Fruit fly (Drosophila melanogaster) whole organism, embryonic: Measurements from ENCODE around the gene CG9316.
A peak's percentile ranks its signal among the peaks of the same experiment; 100 is the strongest.

ENCODE experiments used
- Asciz ChIP-seq: fragments of 200-800 bp; sonication (Bioruptor generic); optimal IDR thresholded peaks from 2 replicates; lab custom pipeline; 2017; ENCODE audit warnings: missing biosample characterization, mild to moderate bottlenecking, missing genetic modification characterization, missing genetic modification reagents
- CG14860 ChIP-seq: fragments of 200-800 bp; sonication (Bioruptor generic); IDR thresholded peaks from 3 replicates; pipeline ENCODE4 v1.3.6; 2022; ENCODE audit warnings: missing biosample characterization, missing genetic modification characterization; ENCODE audit not compliant: partially characterized antibody
- CG3838 ChIP-seq: fragments of 200-800 bp; sonication (Bioruptor generic); optimal IDR thresholded peaks from 3 replicates; lab custom pipeline; 2016; ENCODE audit warnings: missing biosample characterization, missing genetic modification characterization
- CG6791 ChIP-seq: fragments of 200-800 bp; sonication (Bioruptor generic); IDR thresholded peaks from 3 replicates; pipeline ENCODE4 v1.3.6; 2022; ENCODE audit warnings: missing biosample characterization, missing genetic modification characterization; ENCODE audit not compliant: partially characterized antibody
- CG7987 ChIP-seq: fragments of 200-800 bp; sonication (Bioruptor generic); optimal IDR thresholded peaks from 2 replicates; lab custom pipeline; 2018; ENCODE audit warnings: missing biosample characterization, mild to moderate bottlenecking, missing genetic modification characterization, moderate library complexity
- dpn ChIP-seq, 2 experiments: fragments of 200-800 bp; sonication (Bioruptor generic); optimal IDR thresholded peaks; 3 replicates each; lab custom pipeline; 2016; ENCODE audit warnings: missing biosample characterization in 2 of 2, missing genetic modification characterization in 2 of 2
- hbn ChIP-seq: fragments of 200-800 bp; sonication (Bioruptor generic); IDR thresholded peaks from 2 replicates; pipeline ENCODE4 v1.3.6; 2022; ENCODE audit warnings: missing biosample characterization, missing genetic modification characterization; ENCODE audit not compliant: partially characterized antibody
- slbo ChIP-seq: fragments of 200-800 bp; sonication (Bioruptor generic); IDR thresholded peaks from 2 replicates; pipeline ENCODE4 v1.3.6; 2022; ENCODE audit warnings: missing biosample characterization, missing genetic modification characterization

- TF ChIP-seq Asciz (GFP tag; lab: Kevin White, UChicago) = no peak
- no peak for TF ChIP-seq CG14860 (GFP tag; lab: Robert Waterston, UW)
- TF ChIP-seq CG6791 (GFP tag; lab: Robert Waterston, UW) = no peak
- no peak for TF ChIP-seq CG7987
- TF ChIP-seq hbn = no peak
- peak; percentile 72 for TF ChIP-seq slbo (GFP tag; lab: Robert Waterston, UW)
- TF ChIP-seq dpn (GFP tag; optimal IDR thresholded peaks at IDR 0.05; lab: Kevin White, UChicago) = peak; percentile 23 to 56
- no peak for TF ChIP-seq CG3838 (GFP tag; lab: Kevin White, UChicago)
These were observed 11.6 kb downstream of the CG9316 start, which contains the start of gene Hr38 for dm6 chr2L:20714468-20715404.
